Worm (Caenorhabditis elegans) whole organism, mixed stage, embryonic: Measurements from ENCODE around the gene crn-4.

Experiments used
- mep-1 ChIP-seq: fragments of 150-350 bp; optimal IDR thresholded peaks from 2 replicates; lab custom pipeline; 2017; ENCODE audit warnings: missing biosample characterization, missing genetic modification reagents, missing genetic modification characterization, inconsistent platforms
- nhr-2 ChIP-seq: fragments of 150-350 bp; optimal IDR thresholded peaks from 2 replicates; lab custom pipeline; 2014; ENCODE audit warnings: missing biosample characterization, missing genetic modification characterization
- nhr-237 ChIP-seq: fragments of 150-350 bp; optimal IDR thresholded peaks from 2 replicates; lab custom pipeline; 2014; ENCODE audit warnings: missing biosample characterization, missing genetic modification characterization
- nhr-28 ChIP-seq: fragments of 150-350 bp; optimal IDR thresholded peaks from 2 replicates; lab custom pipeline; 2014; ENCODE audit warnings: missing biosample characterization, missing genetic modification characterization
- snpc-4 ChIP-seq: fragments of 150-350 bp; optimal IDR thresholded peaks from 2 replicates; lab custom pipeline; 2014; ENCODE audit warnings: missing biosample characterization, missing genetic modification characterization
- sptf-1 ChIP-seq: sonication (generic microtip); optimal IDR thresholded peaks from 2 replicates; lab custom pipeline; 2017; ENCODE audit warnings: mild to moderate bottlenecking, missing genetic modification characterization, moderate library complexity, missing compliant biosample characterization
- unc-62 ChIP-seq: fragments of 150-350 bp; optimal IDR thresholded peaks from 2 replicates; lab custom pipeline; 2014; ENCODE audit warnings: missing biosample characterization, missing genetic modification reagents, missing genetic modification characterization
- zip-8 ChIP-seq: fragments of 150-350 bp; optimal IDR thresholded peaks from 2 replicates; lab custom pipeline; 2014; ENCODE audit warnings: missing biosample characterization, missing genetic modification characterization

DNA sequence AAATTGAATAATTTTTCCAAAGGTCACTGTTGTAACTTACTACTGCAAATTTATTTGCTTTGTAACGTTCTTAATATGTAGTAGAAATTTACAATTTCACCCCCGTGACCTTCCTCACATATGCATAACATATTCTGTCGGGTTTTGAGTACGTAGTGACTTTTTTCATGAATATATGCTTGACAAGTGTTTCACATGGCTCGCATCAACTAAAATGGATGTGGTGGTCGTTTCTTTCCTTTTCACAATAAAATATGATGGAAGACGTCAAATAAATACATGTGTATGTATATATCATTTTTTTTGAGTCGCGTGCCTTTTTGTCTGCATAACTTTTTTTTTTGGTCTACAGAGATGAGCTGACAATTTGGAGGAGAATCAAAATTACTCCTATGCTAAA is 8.5 kb upstream of the crn-4 start:
- no peak for TF ChIP-seq nhr-28 (tag; lab: Kevin White, UChicago)
- no peak for TF ChIP-seq mep-1 (tag; lab: Kevin White, UChicago)
- TF ChIP-seq unc-62 (GFP tag; lab: Kevin White, UChicago), result no peak
- no peak for TF ChIP-seq nhr-237 (tag; lab: Kevin White, UChicago)
- TF ChIP-seq sptf-1, result no peak
- TF ChIP-seq zip-8, result no peak
- no peak for TF ChIP-seq nhr-2 (tag; lab: Kevin White, UChicago)
- TF ChIP-seq snpc-4 (tag; lab: Kevin White, UChicago), result no peak
